Worm (Caenorhabditis elegans): ENCODE measurements around the gene Y55F3BL.6.

Gene Y55F3BL.6

ce11 chrIV:842630-843029 is 35.8 kb upstream of the Y55F3BL.6 start (continued):
- TF ChIP-seq unc-86 (tag; optimal IDR thresholded peaks at IDR 0.05) (no peak), grh-1 (GFP tag; IDR thresholded peaks at IDR 0.05) (no peak), skn-1 (tag; optimal IDR thresholded peaks at IDR 0.05) (peak; percentile 2), nhr-19 (GFP tag; conservative IDR thresholded peaks at IDR 0.05) (no peak), ztf-11 (tag; optimal IDR thresholded peaks at IDR 0.05) (peak in 1 of 2 experiments; percentile 38), F16B12.6 (tag; optimal IDR thresholded peaks at IDR 0.05) (peak; percentile 39), blmp-1 (tag; optimal IDR thresholded peaks at IDR 0.05) (peak; percentile 38)

ce11 chrIV:842095-842494 is 35.2 kb upstream of the Y55F3BL.6 start, which contains the start of gene Y55F3BR.6:
Gene Y55F3BR.6 (minus strand): TSS chrIV:842126.
- peak; percentile 29 to 70 for TF ChIP-seq lin-35 (GFP tag; optimal IDR thresholded peaks at IDR 0.05)
- no peak for TF ChIP-seq ceh-82 (tag; optimal IDR thresholded peaks at IDR 0.05)
- no peak for TF ChIP-seq lsy-2 (tag; optimal IDR thresholded peaks at IDR 0.05)
- TF ChIP-seq F16B12.6 (tag; optimal IDR thresholded peaks at IDR 0.05): peak; percentile 58
- TF ChIP-seq efl-1 (optimal IDR thresholded peaks at IDR 0.05): peak; percentile 65 to 97
- peak; percentile 82 to 93 for TF ChIP-seq efl-1 (GFP tag; optimal IDR thresholded peaks at IDR 0.05 in 1 of 2)
- peak; percentile 27 to 71 (median 57) for TF ChIP-seq dpl-1 (GFP tag; optimal IDR thresholded peaks at IDR 0.05)

- TF ChIP-seq vab-15 (tag; optimal IDR thresholded peaks at IDR 0.05): no peak
- TF ChIP-seq pax-3 (tag; optimal IDR thresholded peaks at IDR 0.05): no peak
- TF ChIP-seq sox-4 (tag; optimal IDR thresholded peaks at IDR 0.05): no peak
- TF ChIP-seq efl-1 (optimal IDR thresholded peaks at IDR 0.05): no peak
- no peak for TF ChIP-seq efl-1 (GFP tag; optimal IDR thresholded peaks at IDR 0.05 in 1 of 2)
- no peak for TF ChIP-seq unc-30 (tag; optimal IDR thresholded peaks at IDR 0.05)
- no peak for TF ChIP-seq sptf-1 (tag; optimal IDR thresholded peaks at IDR 0.05)
- TF ChIP-seq hlh-17 (GFP tag; optimal IDR thresholded peaks at IDR 0.05; ENCODE audit: borderline replicate concordance): no peak
- TF ChIP-seq ztf-11 (tag; optimal IDR thresholded peaks at IDR 0.05): no peak
- TF ChIP-seq unc-62 (GFP tag; optimal IDR thresholded peaks at IDR 0.05): no peak
- no peak for TF ChIP-seq lir-3 (tag; optimal IDR thresholded peaks at IDR 0.05; ENCODE audit: poor library complexity)
- no peak for TF ChIP-seq snpc-4 (tag; optimal IDR thresholded peaks at IDR 0.05)
- no peak for TF ChIP-seq nhr-84 (tag; optimal IDR thresholded peaks at IDR 0.05)
- TF ChIP-seq mep-1 (tag; optimal IDR thresholded peaks at IDR 0.05): peak; percentile 29
- no peak for TF ChIP-seq nhr-20 (tag; optimal IDR thresholded peaks at IDR 0.05)
- TF ChIP-seq unc-98 (GFP tag; IDR thresholded peaks at IDR 0.05): no peak
- no peak for TF ChIP-seq aly-2 (tag; optimal IDR thresholded peaks at IDR 0.05)
- TF ChIP-seq fos-1 (tag; optimal IDR thresholded peaks at IDR 0.05): no peak
- TF ChIP-seq lin-13 (GFP tag; optimal IDR thresholded peaks at IDR 0.05): no peak
- TF ChIP-seq ceh-63 (GFP tag; optimal IDR thresholded peaks at IDR 0.05): no peak
- no peak for TF ChIP-seq nhr-11 (tag; optimal IDR thresholded peaks at IDR 0.05)
- TF ChIP-seq fkh-8 (tag; optimal IDR thresholded peaks at IDR 0.05): no peak
- no peak for TF ChIP-seq mef-2 (tag; optimal IDR thresholded peaks at IDR 0.05)
- no peak for TF ChIP-seq C34B4.2 (tag; optimal IDR thresholded peaks at IDR 0.05)
- no peak for TF ChIP-seq efl-3 (GFP tag; optimal IDR thresholded peaks at IDR 0.05)
- TF ChIP-seq isw-1 (GFP tag; IDR thresholded peaks at IDR 0.05): no peak
- TF ChIP-seq blmp-1 (tag; optimal IDR thresholded peaks at IDR 0.05): peak; percentile 99
- no peak for TF ChIP-seq aha-1 (tag; optimal IDR thresholded peaks at IDR 0.05)
- TF ChIP-seq fkh-4 (tag; optimal IDR thresholded peaks at IDR 0.05; ENCODE audit: borderline replicate concordance): no peak
- no peak for TF ChIP-seq ceh-82 (tag; optimal IDR thresholded peaks at IDR 0.05)
- no peak for TF ChIP-seq nhr-19 (GFP tag; conservative IDR thresholded peaks at IDR 0.05)
- TF ChIP-seq dpl-1 (GFP tag; optimal IDR thresholded peaks at IDR 0.05): peak in 1 of 3 experiments; percentile 6
- TF ChIP-seq lsy-2 (tag; optimal IDR thresholded peaks at IDR 0.05): peak in 1 of 2 experiments; percentile 7
Measured at ce11 chrIV:833517-833916, 26.6 kb upstream of the Y55F3BL.6 start.
